Worm (Caenorhabditis elegans) whole organism, L3 larva: ENCODE measurements around the gene idpb-2.

ENCODE experiments used
- R02D3.7 ChIP-seq: fragments of 150-350 bp; optimal IDR thresholded peaks from 2 replicates; lab custom pipeline; 2014; ENCODE audit warnings: missing biosample characterization, missing genetic modification characterization
- ama-1 ChIP-seq: fragments of 150-350 bp; optimal IDR thresholded peaks from 2 replicates; lab custom pipeline; 2018
- ceh-16 ChIP-seq: sonication (generic microtip); optimal IDR thresholded peaks from 2 replicates; lab custom pipeline; 2017; ENCODE audit warnings: missing biosample characterization, missing genetic modification characterization
- ceh-82 ChIP-seq: fragments of 150-350 bp; optimal IDR thresholded peaks from 2 replicates; lab custom pipeline; 2014; ENCODE audit warnings: missing biosample characterization, missing genetic modification characterization
- fkh-10 ChIP-seq: sonication (generic microtip); optimal IDR thresholded peaks from 2 replicates; lab custom pipeline; 2017; ENCODE audit warnings: missing biosample characterization, missing genetic modification reagents, missing genetic modification characterization
- nhr-11 ChIP-seq: fragments of 150-350 bp; optimal IDR thresholded peaks from 2 replicates; lab custom pipeline; 2014; ENCODE audit warnings: missing biosample characterization, missing genetic modification characterization
- tbx-2 ChIP-seq: sonication (generic microtip); optimal IDR thresholded peaks from 2 replicates; lab custom pipeline; 2016; ENCODE audit warnings: mild to moderate bottlenecking, missing genetic modification characterization, missing compliant biosample characterization

DNA sequence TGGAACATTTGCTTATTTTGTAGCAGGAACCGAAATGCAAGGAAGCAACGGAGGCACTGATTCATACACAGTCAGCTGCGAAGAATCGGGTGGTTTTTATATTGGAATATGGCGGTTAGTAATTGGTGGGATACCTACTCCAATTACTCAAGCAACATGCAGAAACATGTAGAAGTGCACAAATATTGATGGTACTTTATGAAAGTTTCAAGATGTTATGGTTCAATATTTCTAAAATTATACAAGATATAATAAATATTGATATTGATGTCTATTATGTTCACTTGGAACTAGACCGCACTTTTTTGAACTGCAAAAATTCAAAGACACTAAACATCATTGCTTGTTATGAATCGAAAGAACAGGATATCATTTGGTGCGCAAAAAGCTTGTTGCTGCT is 24.5 kb upstream of the idpb-2 start, which contains the start of gene C04G6.13:
- no peak for TF ChIP-seq ama-1 (lab: Kevin White, UChicago)
- TF ChIP-seq ceh-16 = no peak
- no peak for TF ChIP-seq tbx-2 (tag; lab: Kevin White, UChicago)
- TF ChIP-seq fkh-10 = no peak
- no peak for TF ChIP-seq nhr-11
- TF ChIP-seq ceh-82 (tag; lab: Kevin White, UChicago) = no peak
- TF ChIP-seq R02D3.7 (tag; lab: Kevin White, UChicago) = no peak
